Worm (Caenorhabditis elegans) whole organism, midembryonic: ENCODE measurements around the gene Y69A2AR.12.

Experiments used
- T22C8.4 ChIP-seq: fragments of 200-800 bp; sonication (Bioruptor generic); IDR thresholded peaks from 2 replicates; pipeline ENCODE4 v1.3.6; 2022; ENCODE audit warnings: missing genetic modification characterization, missing compliant biosample characterization
- klf-2 ChIP-seq: fragments of 200-800 bp; sonication (Bioruptor generic); conservative IDR thresholded peaks from 2 replicates; pipeline ENCODE4 v1.3.6; 2022; ENCODE audit warnings: missing genetic modification reagents, missing genetic modification characterization, missing compliant biosample characterization
- med-1 ChIP-seq: sonication (generic microtip); optimal IDR thresholded peaks from 2 replicates; lab custom pipeline; 2017; ENCODE audit warnings: missing genetic modification characterization, mild to moderate bottlenecking, missing compliant biosample characterization, antibody characterized with exemption, missing genetic modification reagents; ENCODE audit not compliant: insufficient read depth
- ref-1 ChIP-seq: fragments of 200-800 bp; sonication (Bioruptor generic); conservative IDR thresholded peaks from 2 replicates; pipeline ENCODE4 v1.3.6; 2022; ENCODE audit warnings: missing genetic modification reagents, missing genetic modification characterization, missing compliant biosample characterization
- tab-1 ChIP-seq: fragments of 200-800 bp; sonication (Bioruptor generic); IDR thresholded peaks from 2 replicates; pipeline ENCODE4 v1.3.6; 2022; ENCODE audit warnings: missing genetic modification characterization, missing compliant biosample characterization
- ztf-23 ChIP-seq: fragments of 200-800 bp; sonication (Bioruptor generic); IDR thresholded peaks from 2 replicates; pipeline ENCODE4 v1.3.6; 2022; ENCODE audit warnings: missing genetic modification reagents, missing genetic modification characterization, missing compliant biosample characterization
- ztf-29 ChIP-seq: fragments of 200-800 bp; sonication (Bioruptor generic); IDR thresholded peaks from 2 replicates; pipeline ENCODE4 v1.3.6; 2022; ENCODE audit warnings: missing genetic modification reagents, missing genetic modification characterization, missing compliant biosample characterization

- TF ChIP-seq tab-1 (GFP tag; lab: Robert Waterston, UW) = no peak
- no peak for TF ChIP-seq ref-1 (GFP tag; lab: Robert Waterston, UW)
- no peak for TF ChIP-seq T22C8.4 (GFP tag; lab: Robert Waterston, UW)
- TF ChIP-seq ztf-29 (GFP tag; lab: Robert Waterston, UW) = no peak
- no peak for TF ChIP-seq klf-2 (GFP tag; lab: Robert Waterston, UW)
- TF ChIP-seq med-1 (GFP tag; lab: Kevin White, UChicago) = no peak
- TF ChIP-seq ztf-23 (GFP tag; lab: Robert Waterston, UW) = no peak
Observed at ce11 chrIV:2602862-2603189, 34.4 kb downstream of the Y69A2AR.12 start.
